Worm (Caenorhabditis elegans) whole organism, early embryonic: ENCODE measurements around the gene B0507.7.

ENCODE experiments used
- B0310.2 ChIP-seq: sonication (generic microtip); optimal IDR thresholded peaks from 2 replicates; lab custom pipeline; 2016; ENCODE audit warnings: mild to moderate bottlenecking, missing genetic modification characterization, missing compliant biosample characterization
- F13C5.2 ChIP-seq: sonication (generic microtip); optimal IDR thresholded peaks from 2 replicates; lab custom pipeline; 2017; ENCODE audit warnings: mild to moderate bottlenecking, missing genetic modification characterization, inconsistent platforms, missing compliant biosample characterization
- aly-1 ChIP-seq: sonication (generic microtip); optimal IDR thresholded peaks from 2 replicates; lab custom pipeline; 2016; ENCODE audit warnings: missing genetic modification characterization, missing compliant biosample characterization
- ama-1 ChIP-seq: fragments of 150-350 bp; optimal IDR thresholded peaks from 2 replicates; lab custom pipeline; 2014
- ceh-13 ChIP-seq: fragments of 200-800 bp; sonication (Bioruptor generic); optimal IDR thresholded peaks from 2 replicates; lab custom pipeline; 2018; ENCODE audit warnings: mild to moderate bottlenecking, missing genetic modification characterization, missing compliant biosample characterization
- ceh-36 ChIP-seq: sonication (generic microtip); optimal IDR thresholded peaks from 2 replicates; lab custom pipeline; 2016; ENCODE audit warnings: missing genetic modification characterization, inconsistent platforms, missing compliant biosample characterization
- ets-7 ChIP-seq: sonication (generic microtip); optimal IDR thresholded peaks from 2 replicates; lab custom pipeline; 2016; ENCODE audit warnings: missing genotype, missing genetic modification characterization, missing compliant biosample characterization
- flt-1 ChIP-seq: fragments of 200-800 bp; sonication (Bioruptor generic); IDR thresholded peaks from 2 replicates; pipeline ENCODE4 v1.3.6; 2022; ENCODE audit warnings: missing genetic modification characterization, missing compliant biosample characterization
- hmbx-1 ChIP-seq: sonication (generic microtip); optimal IDR thresholded peaks from 2 replicates; lab custom pipeline; 2016; ENCODE audit warnings: mild to moderate bottlenecking, missing genetic modification characterization, missing compliant biosample characterization
- hmg-4 ChIP-seq: fragments of 200-800 bp; sonication (Bioruptor generic); optimal IDR thresholded peaks from 2 replicates; lab custom pipeline; 2018; ENCODE audit warnings: mild to moderate bottlenecking, missing genetic modification characterization, missing compliant biosample characterization
- hnd-1 ChIP-seq: sonication (generic microtip); optimal IDR thresholded peaks from 2 replicates; lab custom pipeline; 2016; ENCODE audit warnings: missing genetic modification characterization, missing compliant biosample characterization
- pes-1 ChIP-seq: fragments of 200-800 bp; sonication (Bioruptor generic); IDR thresholded peaks from 2 replicates; pipeline ENCODE4 v1.3.6; 2022; ENCODE audit warnings: missing genetic modification reagents, missing genetic modification characterization, missing compliant biosample characterization
- scrt-1 ChIP-seq: fragments of 200-800 bp; sonication (Bioruptor generic); IDR thresholded peaks from 2 replicates; pipeline ENCODE4 v1.3.6; 2022; ENCODE audit warnings: missing genetic modification characterization, missing compliant biosample characterization
- sea-1 ChIP-seq: fragments of 200-800 bp; sonication (Bioruptor generic); conservative IDR thresholded peaks from 2 replicates; pipeline ENCODE4 v1.3.6; 2022; ENCODE audit warnings: missing genetic modification characterization, missing compliant biosample characterization
- tbx-11 ChIP-seq: fragments of 200-800 bp; sonication (Bioruptor generic); IDR thresholded peaks from 2 replicates; pipeline ENCODE4 v1.3.6; 2022; ENCODE audit warnings: missing genetic modification characterization, missing compliant biosample characterization
- tbx-37 ChIP-seq: fragments of 200-800 bp; sonication (Bioruptor generic); conservative IDR thresholded peaks from 2 replicates; pipeline ENCODE4 v1.3.6; 2022; ENCODE audit warnings: missing genetic modification reagents, missing genetic modification characterization, missing compliant biosample characterization
- tra-4 ChIP-seq: sonication (generic microtip); optimal IDR thresholded peaks from 2 replicates; lab custom pipeline; 2017; ENCODE audit warnings: missing genetic modification characterization, missing compliant biosample characterization

Gene B0507.7

DNA sequence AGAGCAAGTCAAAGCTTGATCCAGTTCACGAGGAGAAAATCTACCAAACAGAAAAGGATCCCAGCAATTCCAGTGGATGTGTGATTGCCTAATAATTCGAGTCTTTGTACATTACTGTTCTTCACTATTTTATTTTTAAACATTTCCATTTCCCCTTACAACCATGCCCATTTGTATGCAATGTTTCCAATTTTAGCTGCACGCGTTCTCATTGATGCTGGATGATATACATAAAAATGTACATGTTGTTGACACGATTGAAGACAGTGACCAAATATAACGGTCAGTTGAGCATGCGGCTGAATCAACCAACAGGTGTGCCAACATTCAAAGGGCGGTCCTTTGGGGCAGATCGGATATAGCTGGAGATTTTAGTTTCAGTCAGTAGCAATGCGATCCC lies 17.8 kb upstream of the B0507.7 start, which contains the start of gene B0507.1:
Gene B0507.1, plus strand, starts transcription at position 301 of the 400 bp plus-strand sequence.
- no peak for TF ChIP-seq ceh-13 (GFP tag; lab: Kevin White, UChicago)
- no peak for TF ChIP-seq tra-4 (tag; lab: Kevin White, UChicago)
- TF ChIP-seq sea-1 (GFP tag; lab: Robert Waterston, UW): no peak
- TF ChIP-seq ceh-36 (tag; lab: Kevin White, UChicago): no peak
- no peak for TF ChIP-seq hmg-4 (GFP tag; lab: Kevin White, UChicago)
- TF ChIP-seq ets-7 (tag; lab: Kevin White, UChicago): no peak
- TF ChIP-seq aly-1 (tag; lab: Kevin White, UChicago): no peak
- TF ChIP-seq ama-1 (lab: Kevin White, UChicago): no peak
- no peak for TF ChIP-seq flt-1 (GFP tag; lab: Robert Waterston, UW)
- TF ChIP-seq tbx-11: no peak
- TF ChIP-seq pes-1: no peak
- TF ChIP-seq hmbx-1: no peak
- no peak for TF ChIP-seq B0310.2 (tag; lab: Kevin White, UChicago)
- TF ChIP-seq hnd-1 (tag; lab: Kevin White, UChicago): no peak
- TF ChIP-seq tbx-37 (GFP tag; lab: Robert Waterston, UW): no peak
- no peak for TF ChIP-seq F13C5.2 (tag; lab: Kevin White, UChicago)
- no peak for TF ChIP-seq scrt-1

DNA sequence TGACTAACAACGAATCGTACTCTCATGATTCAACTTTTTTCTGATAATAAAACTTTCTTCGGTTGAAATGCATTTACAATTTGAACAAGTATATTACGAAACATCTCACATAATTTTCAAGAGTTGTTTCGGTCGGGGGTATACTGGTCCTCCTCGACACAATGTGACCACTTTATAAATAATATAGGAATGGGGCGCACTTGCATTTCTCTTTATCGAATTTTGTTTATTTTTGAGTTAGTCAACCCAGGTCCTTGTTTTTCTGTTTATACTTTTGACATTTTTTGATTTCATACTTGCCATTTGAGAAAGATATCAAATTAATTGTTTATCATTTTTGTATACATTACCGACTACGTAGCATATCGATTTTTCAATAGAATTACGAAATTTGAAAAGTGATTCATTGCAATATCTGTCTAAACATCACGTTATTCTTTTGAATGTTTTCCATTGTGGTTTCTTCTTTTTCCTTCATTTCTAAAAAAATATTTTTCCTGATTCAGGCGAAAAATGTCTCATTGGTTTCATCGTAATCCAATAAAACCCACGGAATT lies 15.4 kb upstream of the B0507.7 start, which contains the start of gene B0507.2:
Gene B0507.2, plus strand, starts transcription at position 507 of the 557 bp plus-strand sequence.
- no peak for TF ChIP-seq tbx-37 (GFP tag; lab: Robert Waterston, UW)
- no peak for TF ChIP-seq tra-4 (tag; lab: Kevin White, UChicago)
- TF ChIP-seq ceh-36 (tag; lab: Kevin White, UChicago): no peak
- no peak for TF ChIP-seq pes-1
- no peak for TF ChIP-seq flt-1 (GFP tag; lab: Robert Waterston, UW)
- no peak for TF ChIP-seq hnd-1 (tag; lab: Kevin White, UChicago)
- TF ChIP-seq ama-1 (lab: Kevin White, UChicago): no peak

DNA sequence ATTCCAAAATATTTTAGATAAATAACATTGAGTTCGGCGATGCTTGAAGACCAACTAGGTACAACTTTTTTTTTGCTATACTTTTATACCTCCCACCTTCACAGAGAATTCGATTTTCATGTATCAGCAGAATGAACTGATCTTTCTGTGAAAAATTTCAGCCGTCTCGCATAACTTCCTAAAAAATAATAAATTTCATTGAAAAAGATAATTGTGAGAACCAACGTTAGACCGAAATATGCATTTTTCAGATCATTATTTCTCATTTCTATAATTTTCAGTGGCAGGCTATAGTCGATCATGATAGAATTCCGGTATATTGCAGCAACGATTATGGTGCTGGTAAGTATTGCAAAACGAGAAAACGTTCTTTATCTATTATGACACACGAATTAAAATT lies 13.1 kb upstream of the B0507.7 start, which contains the start of gene srx-115:
Gene srx-115, plus strand, starts transcription at position 301 of the 400 bp plus-strand sequence.
- TF ChIP-seq ama-1 (lab: Kevin White, UChicago) (no peak), hmg-4 (GFP tag; lab: Kevin White, UChicago) (no peak), hmbx-1 (no peak), tra-4 (tag; lab: Kevin White, UChicago) (no peak), pes-1 (no peak), ceh-36 (tag; lab: Kevin White, UChicago) (no peak), scrt-1 (no peak), tbx-37 (GFP tag; lab: Robert Waterston, UW) (no peak), hnd-1 (tag; lab: Kevin White, UChicago) (no peak), ceh-13 (GFP tag; lab: Kevin White, UChicago) (no peak), sea-1 (GFP tag; lab: Robert Waterston, UW) (no peak), aly-1 (tag; lab: Kevin White, UChicago) (no peak), B0310.2 (tag; lab: Kevin White, UChicago) (no peak), F13C5.2 (tag; lab: Kevin White, UChicago) (no peak)

DNA sequence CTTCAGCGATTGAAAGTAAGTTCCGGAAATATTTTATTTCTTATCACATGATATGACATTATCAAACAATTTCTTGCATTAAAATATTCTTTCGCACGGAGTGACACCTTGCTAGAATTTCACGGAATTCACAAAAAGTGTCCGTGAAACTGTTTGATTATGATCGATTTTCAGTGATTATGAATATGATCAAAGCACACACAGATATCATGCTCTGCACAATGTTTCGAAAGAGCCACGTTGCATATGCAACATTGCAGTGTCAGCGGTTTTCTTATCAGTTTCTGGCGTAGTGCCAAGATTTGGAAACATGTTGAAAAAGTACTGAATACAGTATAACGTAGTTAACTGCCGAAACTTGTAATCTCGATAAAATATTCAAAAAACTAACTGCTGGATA lies 10.6 kb upstream of the B0507.7 start:
- no peak for TF ChIP-seq B0310.2 (tag; lab: Kevin White, UChicago)
- TF ChIP-seq pes-1: no peak
- TF ChIP-seq ceh-36 (tag; lab: Kevin White, UChicago): no peak

- TF ChIP-seq hmg-4 (GFP tag; lab: Kevin White, UChicago): no peak
- TF ChIP-seq tbx-11: no peak
- no peak for TF ChIP-seq ceh-13 (GFP tag; lab: Kevin White, UChicago)
- no peak for TF ChIP-seq ama-1 (lab: Kevin White, UChicago)
These were observed 10.0 kb upstream of the B0507.7 start, which contains the start of gene B0507.3 for ce11 chrV:8768481-8768959. Gene B0507.3, plus strand, starts transcription at chrV:8768909.

- TF ChIP-seq tra-4 (tag; lab: Kevin White, UChicago): no peak
- TF ChIP-seq hmg-4 (GFP tag; lab: Kevin White, UChicago): no peak
- TF ChIP-seq hnd-1 (tag; lab: Kevin White, UChicago): no peak
- no peak for TF ChIP-seq hmbx-1
- no peak for TF ChIP-seq tbx-37 (GFP tag; lab: Robert Waterston, UW)
- TF ChIP-seq scrt-1: no peak
- TF ChIP-seq ceh-13 (GFP tag; lab: Kevin White, UChicago): no peak
- no peak for TF ChIP-seq F13C5.2 (tag; lab: Kevin White, UChicago)
- TF ChIP-seq sea-1 (GFP tag; lab: Robert Waterston, UW): no peak
- no peak for TF ChIP-seq pes-1
- no peak for TF ChIP-seq aly-1 (tag; lab: Kevin White, UChicago)
- TF ChIP-seq flt-1 (GFP tag; lab: Robert Waterston, UW): no peak
- TF ChIP-seq tbx-11: no peak
These were observed 9.0 kb upstream of the B0507.7 start for ce11 chrV:8767493-8767892.

ce11 chrV:8767041-8767440 lies 8.5 kb upstream of the B0507.7 start:
- no peak for TF ChIP-seq ama-1 (lab: Kevin White, UChicago)
- TF ChIP-seq pes-1: no peak
- no peak for TF ChIP-seq ceh-36 (tag; lab: Kevin White, UChicago)
- TF ChIP-seq hmg-4 (GFP tag; lab: Kevin White, UChicago): no peak
- no peak for TF ChIP-seq hnd-1 (tag; lab: Kevin White, UChicago)

- TF ChIP-seq ama-1 (lab: Kevin White, UChicago) (no peak), flt-1 (GFP tag; lab: Robert Waterston, UW) (no peak), B0310.2 (tag; lab: Kevin White, UChicago) (no peak), hmg-4 (GFP tag; lab: Kevin White, UChicago) (no peak), hnd-1 (tag; lab: Kevin White, UChicago) (no peak), F13C5.2 (tag; lab: Kevin White, UChicago) (no peak), scrt-1 (no peak), aly-1 (tag; lab: Kevin White, UChicago) (no peak), tbx-37 (GFP tag; lab: Robert Waterston, UW) (no peak), ceh-13 (GFP tag; lab: Kevin White, UChicago) (no peak), hmbx-1 (no peak), tra-4 (tag; lab: Kevin White, UChicago) (no peak), sea-1 (GFP tag; lab: Robert Waterston, UW) (no peak), ceh-36 (tag; lab: Kevin White, UChicago) (no peak), tbx-11 (no peak), pes-1 (no peak)
These were observed 7.4 kb upstream of the B0507.7 start, which contains the start of gene B0507.9 for ce11 chrV:8765938-8766337. Gene B0507.9, minus strand, starts transcription at chrV:8766038.
